Worm (Caenorhabditis elegans) whole organism, late embryonic: ENCODE measurements around the gene slc-36.5.
A peak's percentile ranks its signal among the peaks of the same experiment; 100 is the strongest.

Experiments used
- C38D4.7 ChIP-seq: fragments of 200-800 bp; sonication (Bioruptor generic); optimal IDR thresholded peaks from 2 replicates; lab custom pipeline; 2018; ENCODE audit warnings: mild to moderate bottlenecking, missing genetic modification characterization, moderate library complexity, missing compliant biosample characterization
- F13H6.1 ChIP-seq: sonication (generic microtip); optimal IDR thresholded peaks from 2 replicates; lab custom pipeline; 2016; ENCODE audit warnings: missing genetic modification characterization, missing compliant biosample characterization
- K09A11.1 ChIP-seq: sonication (generic microtip); optimal IDR thresholded peaks from 2 replicates; lab custom pipeline; 2017; ENCODE audit warnings: antibody characterized with exemption, mild to moderate bottlenecking, missing genetic modification characterization, missing compliant biosample characterization; ENCODE audit not compliant: insufficient read depth
- Y22D7AL.16 ChIP-seq: sonication (generic microtip); optimal IDR thresholded peaks from 2 replicates; lab custom pipeline; 2016; ENCODE audit warnings: missing genetic modification characterization, missing compliant biosample characterization
- ahr-1 ChIP-seq: sonication (generic microtip); optimal IDR thresholded peaks from 2 replicates; lab custom pipeline; 2016; ENCODE audit warnings: missing genetic modification characterization, missing compliant biosample characterization
- ceh-14 ChIP-seq: sonication (generic microtip); optimal IDR thresholded peaks from 2 replicates; lab custom pipeline; 2016; ENCODE audit warnings: missing genotype, missing genetic modification characterization, missing compliant biosample characterization
- ceh-18 ChIP-seq: sonication (generic microtip); optimal IDR thresholded peaks from 2 replicates; lab custom pipeline; 2016; ENCODE audit warnings: missing genetic modification characterization, missing compliant biosample characterization
- ceh-19 ChIP-seq: fragments of 200-800 bp; sonication (Bioruptor generic); optimal IDR thresholded peaks from 2 replicates; lab custom pipeline; 2018; ENCODE audit warnings: mild to moderate bottlenecking, missing genetic modification characterization, missing compliant biosample characterization
- ceh-2 ChIP-seq: sonication (generic microtip); optimal IDR thresholded peaks from 2 replicates; lab custom pipeline; 2016; ENCODE audit warnings: missing genotype, missing genetic modification characterization, missing compliant biosample characterization
- ceh-22 ChIP-seq: sonication (generic microtip); optimal IDR thresholded peaks from 2 replicates; lab custom pipeline; 2017; ENCODE audit warnings: missing biosample characterization, missing genetic modification characterization
- ceh-24 ChIP-seq: sonication (generic microtip); optimal IDR thresholded peaks from 2 replicates; lab custom pipeline; 2016; ENCODE audit warnings: mild to moderate bottlenecking, missing genetic modification characterization, missing compliant biosample characterization
- ceh-31 ChIP-seq: sonication (generic microtip); optimal IDR thresholded peaks from 2 replicates; lab custom pipeline; 2016; ENCODE audit warnings: missing genetic modification characterization, missing compliant biosample characterization
- ceh-34 ChIP-seq: sonication (generic microtip); optimal IDR thresholded peaks from 2 replicates; lab custom pipeline; 2016; ENCODE audit warnings: mild to moderate bottlenecking, missing genetic modification characterization, missing compliant biosample characterization
- ceh-45 ChIP-seq: fragments of 200-800 bp; sonication (Bioruptor generic); IDR thresholded peaks from 2 replicates; pipeline ENCODE4 v1.3.6; 2022; ENCODE audit warnings: missing genetic modification reagents, missing genetic modification characterization, missing compliant biosample characterization
- ceh-6 ChIP-seq: fragments of 200-800 bp; sonication (Bioruptor generic); optimal IDR thresholded peaks from 2 replicates; lab custom pipeline; 2018; ENCODE audit warnings: mild to moderate bottlenecking, missing genetic modification characterization, missing compliant biosample characterization
- ceh-9 ChIP-seq: sonication (generic microtip); optimal IDR thresholded peaks from 2 replicates; lab custom pipeline; 2016; ENCODE audit warnings: mild to moderate bottlenecking, missing genetic modification characterization, inconsistent platforms, missing compliant biosample characterization
- che-1 ChIP-seq: sonication (generic microtip); optimal IDR thresholded peaks from 2 replicates; lab custom pipeline; 2016; ENCODE audit warnings: mild to moderate bottlenecking, missing genetic modification characterization, missing compliant biosample characterization
- dve-1 ChIP-seq: sonication (generic microtip); optimal IDR thresholded peaks from 2 replicates; lab custom pipeline; 2017; ENCODE audit warnings: antibody characterized with exemption, mild to moderate bottlenecking, missing genetic modification characterization, missing compliant biosample characterization
- elt-2 ChIP-seq: sonication (generic microtip); optimal IDR thresholded peaks from 2 replicates; lab custom pipeline; 2016; ENCODE audit warnings: missing genetic modification reagents, missing genetic modification characterization, missing compliant biosample characterization
- elt-4 ChIP-seq: sonication (generic microtip); optimal IDR thresholded peaks from 2 replicates; lab custom pipeline; 2016; ENCODE audit warnings: missing genetic modification characterization, missing compliant biosample characterization
- ets-4 ChIP-seq: sonication (generic microtip); optimal IDR thresholded peaks from 2 replicates; lab custom pipeline; 2016; ENCODE audit warnings: missing genetic modification characterization, missing compliant biosample characterization
- eyg-1 ChIP-seq: sonication (generic microtip); optimal IDR thresholded peaks from 2 replicates; lab custom pipeline; 2016; ENCODE audit warnings: missing genotype, missing genetic modification characterization, missing compliant biosample characterization
- fax-1 ChIP-seq: sonication (generic microtip); optimal IDR thresholded peaks from 2 replicates; lab custom pipeline; 2016; ENCODE audit warnings: missing genotype, missing genetic modification characterization, missing compliant biosample characterization
- fkh-10 ChIP-seq: fragments of 150-350 bp; optimal IDR thresholded peaks from 2 replicates; lab custom pipeline; 2014; ENCODE audit warnings: missing biosample characterization, missing genetic modification reagents, missing genetic modification characterization
- fkh-6 ChIP-seq: sonication (generic microtip); optimal IDR thresholded peaks from 2 replicates; lab custom pipeline; 2016; ENCODE audit warnings: missing genetic modification characterization, missing compliant biosample characterization
- gmeb-2 ChIP-seq: sonication (generic microtip); optimal IDR thresholded peaks from 2 replicates; lab custom pipeline; 2016; ENCODE audit warnings: missing genetic modification characterization, inconsistent platforms, missing compliant biosample characterization
- hlh-13 ChIP-seq: fragments of 200-800 bp; sonication (Bioruptor generic); optimal IDR thresholded peaks from 2 replicates; lab custom pipeline; 2018; ENCODE audit warnings: mild to moderate bottlenecking, missing genetic modification characterization, missing compliant biosample characterization
- hlh-6 ChIP-seq: sonication (generic microtip); optimal IDR thresholded peaks from 2 replicates; lab custom pipeline; 2016; ENCODE audit warnings: missing genotype, missing genetic modification characterization, missing compliant biosample characterization
- hlh-8 ChIP-seq: sonication (generic microtip); optimal IDR thresholded peaks from 2 replicates; lab custom pipeline; 2016; ENCODE audit warnings: missing genotype, missing genetic modification characterization, missing compliant biosample characterization
- lim-6 ChIP-seq: sonication (generic microtip); optimal IDR thresholded peaks from 2 replicates; lab custom pipeline; 2016; ENCODE audit warnings: missing genetic modification characterization, missing compliant biosample characterization
- lin-11 ChIP-seq: fragments of 200-800 bp; sonication (Bioruptor generic); optimal IDR thresholded peaks from 2 replicates; lab custom pipeline; 2018; ENCODE audit warnings: mild to moderate bottlenecking, missing genetic modification characterization, missing compliant biosample characterization
- madf-2 ChIP-seq: sonication (generic microtip); optimal IDR thresholded peaks from 2 replicates; lab custom pipeline; 2017; ENCODE audit warnings: missing genetic modification characterization, missing compliant biosample characterization
- mec-3 ChIP-seq: sonication (generic microtip); optimal IDR thresholded peaks from 2 replicates; lab custom pipeline; 2016; ENCODE audit warnings: borderline replicate concordance, missing genetic modification characterization, missing compliant biosample characterization
- nhr-11 ChIP-seq: fragments of 150-350 bp; optimal IDR thresholded peaks from 2 replicates; lab custom pipeline; 2014; ENCODE audit warnings: missing biosample characterization, missing genetic modification characterization
- nhr-232 ChIP-seq: sonication (generic microtip); optimal IDR thresholded peaks from 2 replicates; lab custom pipeline; 2016; ENCODE audit warnings: missing genetic modification characterization, missing compliant biosample characterization
- npax-4 ChIP-seq: sonication (generic microtip); optimal IDR thresholded peaks from 2 replicates; lab custom pipeline; 2016; ENCODE audit warnings: missing genetic modification characterization, missing compliant biosample characterization
- odd-2 ChIP-seq: sonication (generic microtip); optimal IDR thresholded peaks from 2 replicates; lab custom pipeline; 2017; ENCODE audit warnings: antibody characterized with exemption, mild to moderate bottlenecking, missing genetic modification characterization, missing compliant biosample characterization
- pat-9 ChIP-seq: fragments of 200-800 bp; sonication (Bioruptor generic); optimal IDR thresholded peaks from 2 replicates; lab custom pipeline; 2018; ENCODE audit warnings: mild to moderate bottlenecking, missing genetic modification characterization, moderate library complexity, missing compliant biosample characterization
- pha-2 ChIP-seq: sonication (generic microtip); optimal IDR thresholded peaks from 2 replicates; lab custom pipeline; 2017; ENCODE audit warnings: mild to moderate bottlenecking, missing genetic modification characterization, missing compliant biosample characterization
- pros-1 ChIP-seq: fragments of 150-350 bp; optimal IDR thresholded peaks from 2 replicates; lab custom pipeline; 2014; ENCODE audit warnings: missing biosample characterization, missing genetic modification reagents, missing genetic modification characterization
- ref-2 ChIP-seq: sonication (generic microtip); optimal IDR thresholded peaks from 2 replicates; lab custom pipeline; 2016; ENCODE audit warnings: missing genetic modification characterization, missing compliant biosample characterization
- sdc-2 ChIP-seq: sonication (generic microtip); optimal IDR thresholded peaks from 2 replicates; lab custom pipeline; 2016; ENCODE audit warnings: missing genotype, missing genetic modification characterization, missing compliant biosample characterization
- sox-2 ChIP-seq: fragments of 200-800 bp; sonication (Bioruptor generic); IDR thresholded peaks from 2 replicates; pipeline ENCODE4 v1.3.6; 2022; ENCODE audit warnings: missing genetic modification reagents, missing genetic modification characterization, missing compliant biosample characterization
- sox-4 ChIP-seq: sonication (generic microtip); optimal IDR thresholded peaks from 2 replicates; lab custom pipeline; 2017; ENCODE audit warnings: mild to moderate bottlenecking, missing genetic modification characterization, inconsistent platforms, missing compliant biosample characterization
- syd-9 ChIP-seq: sonication (generic microtip); optimal IDR thresholded peaks from 2 replicates; lab custom pipeline; 2016; ENCODE audit warnings: mild to moderate bottlenecking, missing genetic modification characterization, moderate library complexity, missing compliant biosample characterization
- tbx-2 ChIP-seq: sonication (generic microtip); optimal IDR thresholded peaks from 2 replicates; lab custom pipeline; 2016; ENCODE audit warnings: missing genetic modification characterization, missing compliant biosample characterization
- tbx-7 ChIP-seq: sonication (generic microtip); optimal IDR thresholded peaks from 2 replicates; lab custom pipeline; 2016; ENCODE audit warnings: missing genotype, missing genetic modification characterization, missing compliant biosample characterization
- ttx-3 ChIP-seq: sonication (generic microtip); optimal IDR thresholded peaks from 2 replicates; lab custom pipeline; 2016; ENCODE audit warnings: missing genetic modification reagents, missing genetic modification characterization, missing compliant biosample characterization
- unc-3 ChIP-seq, 2 experiments: fragments of 200-800 bp in 1 of 2; sonication (Bioruptor generic) in 1 of 2; sonication (generic microtip) in 1 of 2; conservative IDR thresholded peaks in 1 of 2; optimal IDR thresholded peaks in 1 of 2; 2 replicates each; pipeline versions ENCODE4 v1.3.6 to Lab custom; 2016 to 2022; ENCODE audit warnings: missing compliant biosample characterization in 2 of 2, missing genetic modification characterization in 2 of 2, missing genetic modification reagents in 1 of 2
- unc-86 ChIP-seq: sonication (generic microtip); optimal IDR thresholded peaks from 2 replicates; lab custom pipeline; 2016; ENCODE audit warnings: missing genetic modification characterization, missing compliant biosample characterization

The slc-36.5 gene

DNA sequence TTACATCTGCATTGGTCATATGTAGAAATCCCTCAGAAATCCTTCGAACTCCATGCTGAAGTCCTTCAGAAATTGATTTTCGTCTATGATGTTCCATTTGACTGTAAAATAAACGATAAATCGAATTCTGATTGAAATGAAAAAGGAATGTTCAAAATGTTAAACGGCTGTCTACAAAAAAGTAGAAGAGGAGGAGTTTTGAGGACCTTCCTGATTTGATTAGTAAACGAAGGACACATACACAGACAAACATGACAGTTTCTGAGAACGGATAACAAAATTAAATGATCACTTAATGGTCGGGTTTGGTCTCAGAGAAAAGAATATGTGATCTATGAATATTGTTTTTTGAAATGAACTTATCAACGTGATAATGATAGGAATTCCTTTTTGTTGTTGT is at the start of gene slc-36.5:
Gene slc-36.5, minus strand, starts transcription at position 101 of the 400 bp plus-strand sequence.
- no peak for TF ChIP-seq lim-6
- no peak for TF ChIP-seq tbx-2 (tag; lab: Kevin White, UChicago)
- no peak for TF ChIP-seq odd-2 (tag; lab: Kevin White, UChicago)
- TF ChIP-seq che-1 (tag; lab: Kevin White, UChicago): no peak
- TF ChIP-seq ttx-3 (tag; lab: Kevin White, UChicago): no peak
- TF ChIP-seq gmeb-2 (tag; lab: Kevin White, UChicago): no peak
- no peak for TF ChIP-seq ceh-24 (tag; lab: Kevin White, UChicago)
- TF ChIP-seq hlh-13: no peak
- no peak for TF ChIP-seq sdc-2 (tag; lab: Kevin White, UChicago)
- TF ChIP-seq lin-11 (tag; lab: Kevin White, UChicago): no peak

- TF ChIP-seq ets-4 (no peak), nhr-11 (tag; lab: Kevin White, UChicago) (no peak), ceh-19 (GFP tag; lab: Kevin White, UChicago) (peak; percentile 19), ceh-2 (no peak), ahr-1 (tag; lab: Kevin White, UChicago) (no peak), hlh-8 (tag; lab: Kevin White, UChicago) (no peak), ceh-45 (GFP tag; lab: Robert Waterston, UW) (no peak), nhr-232 (tag; lab: Kevin White, UChicago) (no peak), eyg-1 (tag; lab: Kevin White, UChicago) (no peak), ceh-9 (tag; lab: Kevin White, UChicago) (no peak), K09A11.1 (no peak), fkh-6 (tag; lab: Kevin White, UChicago) (no peak), unc-86 (tag; lab: Kevin White, UChicago) (no peak), unc-3 (GFP tag; conservative IDR thresholded peaks at IDR 0.05; lab: Robert Waterston, UW) (no peak), unc-3 (tag; optimal IDR thresholded peaks at IDR 0.05; lab: Kevin White, UChicago) (no peak), ttx-3 (tag; lab: Kevin White, UChicago) (no peak), syd-9 (tag; lab: Kevin White, UChicago) (peak; percentile 38), lin-11 (tag; lab: Kevin White, UChicago) (no peak), pha-2 (tag; lab: Kevin White, UChicago) (no peak), tbx-7 (tag; lab: Kevin White, UChicago) (no peak), sox-2 (GFP tag; lab: Robert Waterston, UW) (no peak), tbx-2 (tag; lab: Kevin White, UChicago) (peak; percentile 10), elt-2 (tag; lab: Kevin White, UChicago) (no peak), ceh-22 (tag; lab: Kevin White, UChicago) (no peak), C38D4.7 (GFP tag; lab: Kevin White, UChicago) (no peak), ceh-6 (no peak), fkh-10 (GFP tag; lab: Kevin White, UChicago) (no peak), hlh-13 (no peak), fax-1 (tag; lab: Kevin White, UChicago) (no peak), ceh-14 (no peak), elt-4 (tag; lab: Kevin White, UChicago) (no peak), gmeb-2 (tag; lab: Kevin White, UChicago) (no peak), hlh-6 (tag; lab: Kevin White, UChicago) (no peak), ceh-18 (peak; percentile 55), ref-2 (tag; lab: Kevin White, UChicago) (no peak), Y22D7AL.16 (tag; lab: Kevin White, UChicago) (no peak), dve-1 (tag; lab: Kevin White, UChicago) (no peak), pat-9 (tag; lab: Kevin White, UChicago) (no peak), madf-2 (tag; lab: Kevin White, UChicago) (no peak), odd-2 (tag; lab: Kevin White, UChicago) (no peak), pros-1 (tag; lab: Kevin White, UChicago) (peak; percentile 1), sox-4 (no peak), ceh-31 (tag; lab: Kevin White, UChicago) (peak; percentile 53), mec-3 (no peak), F13H6.1 (tag; lab: Kevin White, UChicago) (no peak), sdc-2 (tag; lab: Kevin White, UChicago) (no peak), npax-4 (no peak), ceh-34 (tag; lab: Kevin White, UChicago) (peak; percentile 30)
Observed at ce11 chrII:6926488-6926887, 49.6 kb upstream of the slc-36.5 start.
